Worm (Caenorhabditis elegans): Measurements from ENCODE around the gene T07G12.3.

DNA sequence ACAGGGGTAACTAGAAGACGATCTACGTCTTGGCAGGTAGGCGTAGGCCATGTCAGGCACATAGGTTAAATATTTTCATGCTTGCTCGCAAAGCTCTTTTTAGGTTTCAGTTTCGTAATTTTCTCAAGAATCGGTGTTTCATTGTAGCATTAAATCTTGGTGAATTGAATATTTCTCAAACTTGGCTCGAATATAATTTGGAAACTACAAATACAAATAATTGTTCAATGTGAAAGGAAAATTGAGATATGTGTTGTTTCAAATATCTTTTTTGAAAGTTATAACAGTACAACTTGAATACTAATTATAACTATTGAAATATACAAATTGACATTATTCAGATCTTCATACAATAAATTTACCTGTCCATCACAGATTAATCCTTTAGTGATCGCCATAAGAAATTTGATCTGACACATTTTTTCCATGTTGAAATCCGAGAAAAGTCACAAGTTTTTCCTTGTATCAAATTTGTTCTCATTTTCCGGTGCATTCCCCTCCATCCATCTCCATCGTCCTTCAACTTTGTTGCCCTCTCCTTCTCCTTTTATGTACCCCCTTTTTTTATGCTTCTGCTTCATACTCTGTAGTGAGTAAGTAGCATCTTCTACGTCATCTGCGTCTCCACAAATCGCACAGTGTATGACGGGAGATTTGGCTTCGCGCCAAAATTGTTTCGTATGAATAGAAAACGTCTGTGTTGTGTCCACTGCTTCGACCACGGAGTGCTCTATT lies 9.5 kb upstream of the T07G12.3 start, which contains the start of gene C02F4.5:
- TF ChIP-seq lin-13 (tag; optimal IDR thresholded peaks at IDR 0.05): no peak
- TF ChIP-seq mep-1 (tag; optimal IDR thresholded peaks at IDR 0.05): no peak
- no peak for TF ChIP-seq sem-2 (GFP tag; optimal IDR thresholded peaks at IDR 0.05)
- no peak for TF ChIP-seq nhr-12 (tag; optimal IDR thresholded peaks at IDR 0.05)
- TF ChIP-seq snpc-4 (tag; optimal IDR thresholded peaks at IDR 0.05): no peak
- no peak for TF ChIP-seq unc-62 (GFP tag; optimal IDR thresholded peaks at IDR 0.05)
- no peak for TF ChIP-seq mls-2 (tag; optimal IDR thresholded peaks at IDR 0.05)
- no peak for TF ChIP-seq nhr-76 (tag; optimal IDR thresholded peaks at IDR 0.05)
- no peak for TF ChIP-seq nhr-28 (tag; optimal IDR thresholded peaks at IDR 0.05)
- TF ChIP-seq mab-5 (tag; optimal IDR thresholded peaks at IDR 0.05): no peak
- no peak for TF ChIP-seq unc-39 (tag; optimal IDR thresholded peaks at IDR 0.05)
- no peak for TF ChIP-seq flh-1 (GFP tag; optimal IDR thresholded peaks at IDR 0.05)
- no peak for TF ChIP-seq nhr-237 (tag; optimal IDR thresholded peaks at IDR 0.05)

All from whole organism, mixed stage, embryonic.